Worm (Caenorhabditis elegans): Measurements from ENCODE around the gene Y56A3A.22.

- TF ChIP-seq nhr-11 (tag; optimal IDR thresholded peaks at IDR 0.05) (no peak), nhr-77 (tag; optimal IDR thresholded peaks at IDR 0.05) (no peak), unc-39 (tag; optimal IDR thresholded peaks at IDR 0.05) (no peak), ztf-11 (tag; optimal IDR thresholded peaks at IDR 0.05) (no peak), aly-2 (tag; optimal IDR thresholded peaks at IDR 0.05) (no peak), snpc-4 (tag; optimal IDR thresholded peaks at IDR 0.05) (no peak), eor-1 (tag; optimal IDR thresholded peaks at IDR 0.05) (no peak)
These were observed 47.2 kb upstream of the Y56A3A.22 start for ce11 chrIII:11874242-11874641.

Data from whole organism, L3 larva.